Fruit fly (Drosophila melanogaster) whole organism, prepupa: Measurements from ENCODE around the gene zetaCOP.

Source experiments
- Blimp-1 ChIP-seq: fragments of 200-800 bp; sonication (Bioruptor generic); optimal IDR thresholded peaks from 3 replicates; lab custom pipeline; 2017; ENCODE audit warnings: missing biosample characterization, missing genetic modification characterization, mild to moderate bottlenecking, moderate library complexity, missing genetic modification reagents
- CG10631 ChIP-seq: fragments of 200-800 bp; sonication (Bioruptor generic); optimal IDR thresholded peaks from 2 replicates; lab custom pipeline; 2016; ENCODE audit warnings: missing biosample characterization, missing genetic modification characterization
- CG10669 ChIP-seq: fragments of 200-800 bp; sonication (Bioruptor generic); optimal IDR thresholded peaks from 3 replicates; lab custom pipeline; 2018; ENCODE audit warnings: missing biosample characterization, mild to moderate bottlenecking, missing genetic modification characterization, moderate library complexity
- CG11294 ChIP-seq: fragments of 200-800 bp; sonication (Bioruptor generic); IDR thresholded peaks from 2 replicates; pipeline ENCODE4 v1.3.6; 2022; ENCODE audit warnings: missing biosample characterization, missing genetic modification characterization
- CG11762 ChIP-seq: fragments of 200-800 bp; sonication (Bioruptor generic); optimal IDR thresholded peaks from 3 replicates; lab custom pipeline; 2016; ENCODE audit warnings: missing biosample characterization, missing genetic modification characterization; ENCODE audit not compliant: insufficient read depth
- CG11902 ChIP-seq: fragments of 200-800 bp; sonication (Bioruptor generic); optimal IDR thresholded peaks from 3 replicates; lab custom pipeline; 2016; ENCODE audit warnings: missing biosample characterization, missing genetic modification characterization
- CG15336 ChIP-seq: fragments of 200-800 bp; sonication (Bioruptor generic); IDR thresholded peaks from 2 replicates; pipeline ENCODE4 v1.3.6; 2022; ENCODE audit warnings: missing biosample characterization, missing genetic modification characterization
- CG1621 ChIP-seq: fragments of 200-800 bp; sonication (Bioruptor generic); optimal IDR thresholded peaks from 3 replicates; lab custom pipeline; 2018; ENCODE audit warnings: missing biosample characterization, mild to moderate bottlenecking, missing genetic modification characterization
- CG3032 ChIP-seq: fragments of 200-800 bp; optimal IDR thresholded peaks from 2 replicates; lab custom pipeline; 2019; ENCODE audit warnings: missing biosample characterization, mild to moderate bottlenecking, missing genetic modification characterization, moderate library complexity
- CG32006 ChIP-seq: fragments of 200-800 bp; sonication (Bioruptor generic); optimal IDR thresholded peaks from 3 replicates; lab custom pipeline; 2017; ENCODE audit warnings: missing biosample characterization, mild to moderate bottlenecking, missing genetic modification characterization
- CG34406 ChIP-seq: fragments of 200-800 bp; sonication (Bioruptor generic); optimal IDR thresholded peaks from 3 replicates; lab custom pipeline; 2016; ENCODE audit warnings: missing biosample characterization, missing genetic modification characterization
- CG3919 ChIP-seq: fragments of 200-800 bp; sonication (Bioruptor generic); optimal IDR thresholded peaks from 3 replicates; lab custom pipeline; 2016; ENCODE audit warnings: missing biosample characterization, missing genetic modification characterization
- CG4318 ChIP-seq: fragments of 200-800 bp; sonication (Bioruptor generic); optimal IDR thresholded peaks from 3 replicates; lab custom pipeline; 2017; ENCODE audit warnings: missing biosample characterization, mild to moderate bottlenecking, missing genetic modification characterization
- CG6276 ChIP-seq: fragments of 200-800 bp; sonication (Bioruptor generic); optimal IDR thresholded peaks from 2 replicates; lab custom pipeline; 2017; ENCODE audit warnings: missing biosample characterization, mild to moderate bottlenecking, missing genetic modification characterization
- CG6792 ChIP-seq: fragments of 200-800 bp; sonication (Bioruptor generic); optimal IDR thresholded peaks from 3 replicates; lab custom pipeline; 2016; ENCODE audit warnings: missing biosample characterization, missing genetic modification characterization
- CG6808 ChIP-seq: fragments of 200-800 bp; sonication (Bioruptor generic); optimal IDR thresholded peaks from 3 replicates; lab custom pipeline; 2017; ENCODE audit warnings: missing biosample characterization, missing genetic modification characterization, mild to moderate bottlenecking, moderate library complexity, missing genetic modification reagents
- CG6854 ChIP-seq: fragments of 200-800 bp; sonication (Bioruptor generic); optimal IDR thresholded peaks from 2 replicates; lab custom pipeline; 2017; ENCODE audit warnings: missing biosample characterization, mild to moderate bottlenecking, missing genetic modification characterization
- CG7368 ChIP-seq: fragments of 200-800 bp; sonication (Bioruptor generic); optimal IDR thresholded peaks from 3 replicates; lab custom pipeline; 2016; ENCODE audit warnings: missing biosample characterization, missing genetic modification characterization
- CG8119 ChIP-seq: fragments of 200-800 bp; sonication (Bioruptor generic); IDR thresholded peaks from 3 replicates; pipeline ENCODE4 v1.3.6; 2022; ENCODE audit warnings: missing biosample characterization, missing genetic modification characterization
- CG8319 ChIP-seq: fragments of 200-800 bp; sonication (Bioruptor generic); optimal IDR thresholded peaks from 3 replicates; lab custom pipeline; 2016; ENCODE audit warnings: missing biosample characterization, missing genetic modification characterization
- CG8632 ChIP-seq: fragments of 200-800 bp; sonication (Bioruptor generic); optimal IDR thresholded peaks from 3 replicates; lab custom pipeline; 2016; ENCODE audit warnings: missing biosample characterization, missing genetic modification characterization
- CG9139 ChIP-seq: fragments of 200-800 bp; sonication (Bioruptor generic); optimal IDR thresholded peaks from 3 replicates; lab custom pipeline; 2017; ENCODE audit warnings: missing biosample characterization, mild to moderate bottlenecking, missing genetic modification characterization
- Eip75B ChIP-seq: fragments of 200-800 bp; sonication (Bioruptor generic); optimal IDR thresholded peaks from 3 replicates; lab custom pipeline; 2016; ENCODE audit warnings: missing biosample characterization, missing genetic modification characterization
- Eip78C ChIP-seq: fragments of 200-800 bp; sonication (Bioruptor generic); peaks from one replicate; lab custom pipeline; 2016; ENCODE audit warnings: missing biosample characterization, missing genetic modification characterization
- Ets21C ChIP-seq: fragments of 200-800 bp; sonication (Bioruptor generic); optimal IDR thresholded peaks from 3 replicates; lab custom pipeline; 2016; ENCODE audit warnings: missing biosample characterization, missing genetic modification characterization
- Gug ChIP-seq: fragments of 200-800 bp; sonication (Bioruptor generic); IDR thresholded peaks from 2 replicates; pipeline ENCODE4 v1.3.6; 2022; ENCODE audit warnings: missing biosample characterization, missing genetic modification characterization
- Hr38 ChIP-seq: sonication (Bioruptor generic); optimal IDR thresholded peaks from 2 replicates; lab custom pipeline; 2016; ENCODE audit warnings: missing biosample characterization, missing genetic modification characterization
- Hr4 ChIP-seq: fragments of 200-800 bp; sonication (Bioruptor generic); optimal IDR thresholded peaks from 3 replicates; lab custom pipeline; 2016; ENCODE audit warnings: missing biosample characterization, missing genetic modification characterization
- Lpt ChIP-seq: fragments of 200-800 bp; sonication (Bioruptor generic); optimal IDR thresholded peaks from 3 replicates; lab custom pipeline; 2016; ENCODE audit warnings: missing biosample characterization, missing genetic modification characterization
- Met ChIP-seq: fragments of 200-800 bp; sonication (Bioruptor generic); optimal IDR thresholded peaks from 3 replicates; lab custom pipeline; 2016; ENCODE audit warnings: missing biosample characterization, missing genetic modification characterization
- OdsH ChIP-seq: fragments of 200-800 bp; sonication (Bioruptor generic); optimal IDR thresholded peaks from 3 replicates; lab custom pipeline; 2016; ENCODE audit warnings: missing biosample characterization, missing genetic modification characterization
- Smox ChIP-seq: fragments of 200-800 bp; sonication (Bioruptor generic); optimal IDR thresholded peaks from 3 replicates; lab custom pipeline; 2016; ENCODE audit warnings: missing biosample characterization, missing genetic modification characterization
- Sox102F ChIP-seq: fragments of 200-800 bp; sonication (Bioruptor generic); optimal IDR thresholded peaks from 2 replicates; lab custom pipeline; 2016; ENCODE audit warnings: missing biosample characterization, mild to moderate bottlenecking, missing genetic modification characterization
- Sox14 ChIP-seq: fragments of 200-800 bp; sonication (Bioruptor generic); optimal IDR thresholded peaks from 3 replicates; lab custom pipeline; 2016; ENCODE audit warnings: missing biosample characterization, missing genetic modification characterization
- Sox15 ChIP-seq: fragments of 200-800 bp; sonication (Bioruptor generic); optimal IDR thresholded peaks from 3 replicates; lab custom pipeline; 2016; ENCODE audit warnings: missing biosample characterization, missing genetic modification characterization
- achi ChIP-seq: fragments of 200-800 bp; sonication (Bioruptor generic); optimal IDR thresholded peaks from 3 replicates; lab custom pipeline; 2016; ENCODE audit warnings: missing biosample characterization, missing genetic modification characterization
- acj6 ChIP-seq: fragments of 200-800 bp; sonication (Bioruptor generic); optimal IDR thresholded peaks from 3 replicates; lab custom pipeline; 2016; ENCODE audit warnings: missing biosample characterization, missing genetic modification characterization
- cyc ChIP-seq: fragments of 200-800 bp; sonication (Bioruptor generic); optimal IDR thresholded peaks from 3 replicates; lab custom pipeline; 2016; ENCODE audit warnings: missing biosample characterization, missing genetic modification characterization
- dac ChIP-seq: fragments of 200-800 bp; sonication (Bioruptor generic); optimal IDR thresholded peaks from 2 replicates; lab custom pipeline; 2017; ENCODE audit warnings: missing biosample characterization, mild to moderate bottlenecking, missing genetic modification characterization
- esn ChIP-seq: fragments of 200-800 bp; sonication (Bioruptor generic); optimal IDR thresholded peaks from 2 replicates; lab custom pipeline; 2016; ENCODE audit warnings: missing biosample characterization, mild to moderate bottlenecking, missing genetic modification characterization, moderate library complexity
- fd59A ChIP-seq: fragments of 200-800 bp; sonication (Bioruptor generic); optimal IDR thresholded peaks from 2 replicates; lab custom pipeline; 2017; ENCODE audit warnings: missing biosample characterization, mild to moderate bottlenecking, missing genetic modification characterization, missing genetic modification reagents
- fd85E ChIP-seq: fragments of 200-800 bp; sonication (Bioruptor generic); optimal IDR thresholded peaks from 3 replicates; lab custom pipeline; 2016; ENCODE audit warnings: missing biosample characterization, missing genetic modification characterization
- fkh ChIP-seq: fragments of 200-800 bp; sonication (Bioruptor generic); optimal IDR thresholded peaks from 3 replicates; lab custom pipeline; 2017; ENCODE audit warnings: missing biosample characterization, mild to moderate bottlenecking, missing genetic modification characterization, moderate library complexity
- net ChIP-seq: fragments of 200-800 bp; sonication (Bioruptor generic); optimal IDR thresholded peaks from 3 replicates; lab custom pipeline; 2016; ENCODE audit warnings: missing biosample characterization, missing genetic modification characterization
- pdm3 ChIP-seq: fragments of 200-800 bp; sonication (Bioruptor generic); optimal IDR thresholded peaks from 3 replicates; lab custom pipeline; 2016; ENCODE audit warnings: missing biosample characterization, missing genetic modification characterization
- spab ChIP-seq: fragments of 200-800 bp; sonication (Bioruptor generic); optimal IDR thresholded peaks from 2 replicates; lab custom pipeline; 2017; ENCODE audit warnings: missing biosample characterization, mild to moderate bottlenecking, missing genetic modification characterization, missing genetic modification reagents
- ss ChIP-seq, 2 experiments: fragments of 200-800 bp; sonication (Bioruptor generic); optimal IDR thresholded peaks; 2 replicates in 1 of 2; 3 replicates in 1 of 2; lab custom pipeline; 2017 to 2018; ENCODE audit warnings: mild to moderate bottlenecking in 2 of 2, missing biosample characterization in 2 of 2, missing genetic modification characterization in 2 of 2, moderate library complexity in 1 of 2
- svp ChIP-seq: fragments of 200-800 bp; sonication (Bioruptor generic); peaks from one replicate; lab custom pipeline; 2016; ENCODE audit warnings: missing biosample characterization, missing genetic modification characterization
- vri ChIP-seq: fragments of 200-800 bp; sonication (Bioruptor generic); optimal IDR thresholded peaks from 3 replicates; lab custom pipeline; 2016; ENCODE audit warnings: missing biosample characterization, mild to moderate bottlenecking, missing genetic modification characterization

The zetaCOP gene

dm6 chr3L:16689491-16689890 is 16.1 kb upstream of the zetaCOP start:
- TF ChIP-seq CG10669 (GFP tag; lab: Kevin White, UChicago) (no peak), CG11762 (GFP tag; lab: Kevin White, UChicago) (no peak), dac (GFP tag; lab: Kevin White, UChicago) (no peak), CG9139 (no peak), Lpt (GFP tag; lab: Kevin White, UChicago) (no peak), vri (GFP tag; lab: Kevin White, UChicago) (no peak), CG3919 (GFP tag; lab: Kevin White, UChicago) (no peak), Sox15 (GFP tag; lab: Kevin White, UChicago) (no peak), Sox102F (no peak), Sox14 (GFP tag; lab: Kevin White, UChicago) (no peak), OdsH (GFP tag; lab: Kevin White, UChicago) (no peak), esn (no peak), CG6276 (GFP tag; lab: Kevin White, UChicago) (peak; percentile 19), CG6854 (GFP tag; lab: Kevin White, UChicago) (no peak), Eip78C (peak; percentile 26), ss (GFP tag; optimal IDR thresholded peaks at IDR 0.05; lab: Kevin White, UChicago) (peak; percentile 4 to 57), Smox (no peak), pdm3 (GFP tag; lab: Kevin White, UChicago) (no peak), CG8319 (no peak)

- no peak for TF ChIP-seq CG8319
- peak; percentile 5 for TF ChIP-seq Sox14 (GFP tag; lab: Kevin White, UChicago)
- peak; percentile 70 for TF ChIP-seq CG32006 (GFP tag; lab: Kevin White, UChicago)
- no peak for TF ChIP-seq Smox
- TF ChIP-seq fd59A (GFP tag; lab: Kevin White, UChicago) = no peak
- no peak for TF ChIP-seq net (GFP tag; lab: Kevin White, UChicago)
- TF ChIP-seq dac (GFP tag; lab: Kevin White, UChicago) = no peak
- peak; percentile 26 for TF ChIP-seq pdm3 (GFP tag; lab: Kevin White, UChicago)
- peak; percentile 17 for TF ChIP-seq CG4318
- TF ChIP-seq Gug = peak; percentile 32; the same call in 1 of the 2 replicates
- TF ChIP-seq acj6 (GFP tag; lab: Kevin White, UChicago) = no peak
- TF ChIP-seq svp (GFP tag; lab: Kevin White, UChicago) = no peak
- TF ChIP-seq CG15336 (GFP tag; lab: Robert Waterston, UW) = no peak
- peak; percentile 9 for TF ChIP-seq Lpt (GFP tag; lab: Kevin White, UChicago)
- no peak for TF ChIP-seq CG34406 (GFP tag; lab: Kevin White, UChicago)
- peak; percentile 40; the same call in 1 of the 3 replicates for TF ChIP-seq CG8119
- TF ChIP-seq CG11294 (GFP tag; lab: Robert Waterston, UW) = no peak
- TF ChIP-seq ss (GFP tag; optimal IDR thresholded peaks at IDR 0.05; lab: Kevin White, UChicago) = no peak
- TF ChIP-seq vri (GFP tag; lab: Kevin White, UChicago) = no peak
- no peak for TF ChIP-seq Blimp-1 (GFP tag; lab: Kevin White, UChicago)
- TF ChIP-seq CG6808 = no peak
- peak; percentile 35 for TF ChIP-seq Eip78C
- no peak for TF ChIP-seq CG6792 (GFP tag; lab: Kevin White, UChicago)
- TF ChIP-seq OdsH (GFP tag; lab: Kevin White, UChicago) = peak; percentile 9
- peak; percentile 34 for TF ChIP-seq achi (GFP tag; lab: Kevin White, UChicago)
- no peak for TF ChIP-seq CG8632 (GFP tag; lab: Kevin White, UChicago)
- TF ChIP-seq CG11762 (GFP tag; lab: Kevin White, UChicago) = no peak
- TF ChIP-seq CG6854 (GFP tag; lab: Kevin White, UChicago) = no peak
- no peak for TF ChIP-seq Ets21C
- TF ChIP-seq Sox102F = no peak
- TF ChIP-seq CG7368 (GFP tag; lab: Kevin White, UChicago) = no peak
- TF ChIP-seq Hr4 (GFP tag; lab: Kevin White, UChicago) = peak; percentile 64
- no peak for TF ChIP-seq Eip75B (GFP tag; lab: Kevin White, UChicago)
- TF ChIP-seq cyc (GFP tag; lab: Kevin White, UChicago) = no peak
- TF ChIP-seq fkh (GFP tag; lab: Kevin White, UChicago) = no peak
- TF ChIP-seq Hr38 (GFP tag; lab: Kevin White, UChicago) = no peak
- no peak for TF ChIP-seq CG6276 (GFP tag; lab: Kevin White, UChicago)
- no peak for TF ChIP-seq fd85E (GFP tag; lab: Kevin White, UChicago)
- TF ChIP-seq CG1621 = no peak
- TF ChIP-seq Met (GFP tag; lab: Kevin White, UChicago) = no peak
- peak; percentile 51 for TF ChIP-seq CG10631 (GFP tag; lab: Kevin White, UChicago)
- TF ChIP-seq spab = no peak
- TF ChIP-seq CG11902 (GFP tag; lab: Kevin White, UChicago) = no peak
- TF ChIP-seq CG3032 (tag; lab: Kevin White, UChicago) = no peak
Measured at dm6 chr3L:16683007-16683406, 9.7 kb upstream of the zetaCOP start.
